Worm (Caenorhabditis elegans): ENCODE data around the gene skp-1.

DNA sequence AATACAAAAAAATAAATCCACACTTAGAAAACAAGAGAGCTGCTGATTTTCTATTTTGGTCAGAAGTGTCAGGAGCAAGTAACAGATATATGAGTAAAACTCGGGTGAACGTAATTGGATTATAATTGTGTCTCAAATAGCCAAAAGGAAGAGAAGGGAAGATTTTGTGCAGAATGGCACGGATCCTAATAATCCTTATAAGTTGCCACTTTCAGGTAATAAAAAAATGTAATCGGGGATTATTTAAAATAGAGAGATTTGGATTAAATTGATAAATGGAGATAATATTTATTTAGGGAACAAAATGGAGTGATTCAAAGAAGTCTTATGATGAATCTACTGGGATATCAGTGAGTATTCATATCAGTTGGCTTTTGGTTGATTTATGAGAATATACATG, 20.3 kb upstream of the skp-1 start:
- TF ChIP-seq blmp-1 (tag; optimal IDR thresholded peaks at IDR 0.05) (no peak), snpc-4 (tag; optimal IDR thresholded peaks at IDR 0.05) (no peak), unc-130 (tag; optimal IDR thresholded peaks at IDR 0.05) (no peak), ceh-90 (tag; optimal IDR thresholded peaks at IDR 0.05) (no peak), ama-1 (optimal IDR thresholded peaks at IDR 0.05) (no peak), nhr-76 (tag; optimal IDR thresholded peaks at IDR 0.05) (no peak), nhr-28 (tag; optimal IDR thresholded peaks at IDR 0.05) (no peak), fkh-10 (GFP tag; optimal IDR thresholded peaks at IDR 0.05) (no peak), dpl-1 (GFP tag; optimal IDR thresholded peaks at IDR 0.05) (no peak), lin-35 (GFP tag; optimal IDR thresholded peaks at IDR 0.05) (no peak), fos-1 (tag; optimal IDR thresholded peaks at IDR 0.05) (no peak), ces-1 (GFP tag; optimal IDR thresholded peaks at IDR 0.05) (no peak)
